Worm (Caenorhabditis elegans) whole organism, midembryonic: ENCODE data around the gene F36D4.6.

Experiments
- T22C8.4 ChIP-seq: fragments of 200-800 bp; sonication (Bioruptor generic); IDR thresholded peaks from 2 replicates; pipeline ENCODE4 v1.3.6; 2022; ENCODE audit warnings: missing genetic modification characterization, missing compliant biosample characterization
- cog-1 ChIP-seq: sonication (generic microtip); optimal IDR thresholded peaks from 2 replicates; lab custom pipeline; 2016; ENCODE audit warnings: missing genetic modification characterization, missing compliant biosample characterization
- flt-1 ChIP-seq: fragments of 200-800 bp; sonication (Bioruptor generic); IDR thresholded peaks from 2 replicates; pipeline ENCODE4 v1.3.6; 2022; ENCODE audit warnings: missing genetic modification characterization, missing compliant biosample characterization
- klf-2 ChIP-seq: fragments of 200-800 bp; sonication (Bioruptor generic); conservative IDR thresholded peaks from 2 replicates; pipeline ENCODE4 v1.3.6; 2022; ENCODE audit warnings: missing genetic modification reagents, missing genetic modification characterization, missing compliant biosample characterization
- med-1 ChIP-seq: sonication (generic microtip); optimal IDR thresholded peaks from 2 replicates; lab custom pipeline; 2017; ENCODE audit warnings: missing genetic modification characterization, mild to moderate bottlenecking, missing compliant biosample characterization, antibody characterized with exemption, missing genetic modification reagents; ENCODE audit not compliant: insufficient read depth
- ref-1 ChIP-seq: fragments of 200-800 bp; sonication (Bioruptor generic); conservative IDR thresholded peaks from 2 replicates; pipeline ENCODE4 v1.3.6; 2022; ENCODE audit warnings: missing genetic modification reagents, missing genetic modification characterization, missing compliant biosample characterization
- tab-1 ChIP-seq: fragments of 200-800 bp; sonication (Bioruptor generic); IDR thresholded peaks from 2 replicates; pipeline ENCODE4 v1.3.6; 2022; ENCODE audit warnings: missing genetic modification characterization, missing compliant biosample characterization
- ztf-23 ChIP-seq: fragments of 200-800 bp; sonication (Bioruptor generic); IDR thresholded peaks from 2 replicates; pipeline ENCODE4 v1.3.6; 2022; ENCODE audit warnings: missing genetic modification reagents, missing genetic modification characterization, missing compliant biosample characterization
- ztf-29 ChIP-seq: fragments of 200-800 bp; sonication (Bioruptor generic); IDR thresholded peaks from 2 replicates; pipeline ENCODE4 v1.3.6; 2022; ENCODE audit warnings: missing genetic modification reagents, missing genetic modification characterization, missing compliant biosample characterization

The F36D4.6 gene

DNA sequence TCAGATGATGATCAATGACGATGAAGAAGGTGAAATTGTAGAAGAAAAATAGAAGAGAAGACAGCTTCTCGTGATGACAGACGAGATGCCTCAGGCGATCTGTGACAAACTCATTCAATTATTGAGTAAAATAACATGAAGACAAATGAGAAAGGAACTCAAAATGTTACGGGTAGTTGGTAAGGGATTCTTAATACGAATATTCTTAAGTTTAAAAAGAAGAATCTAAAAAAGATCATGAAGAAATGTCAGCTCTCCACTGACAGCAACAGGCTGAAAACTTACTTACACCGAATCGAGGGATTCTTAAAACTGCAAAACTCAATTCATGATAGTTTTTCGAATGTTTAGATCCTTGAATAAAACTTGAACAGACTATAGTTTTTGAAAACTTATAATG is 12.5 kb downstream of the F36D4.6 start, which contains the start of gene F36D4.4:
TSS of gene F36D4.4 (minus strand) at position 101 of the 400 bp plus-strand sequence.
- TF ChIP-seq ztf-29 (GFP tag; lab: Robert Waterston, UW) (no peak), cog-1 (no peak), flt-1 (GFP tag; lab: Robert Waterston, UW) (no peak), med-1 (no peak), T22C8.4 (no peak), klf-2 (GFP tag; lab: Robert Waterston, UW) (no peak), tab-1 (GFP tag; lab: Robert Waterston, UW) (no peak), ztf-23 (no peak), ref-1 (GFP tag; lab: Robert Waterston, UW) (no peak)

ce11 chrV:9408869-9409268 is 18.1 kb downstream of the F36D4.6 start:
- TF ChIP-seq cog-1 = no peak
- TF ChIP-seq ztf-29 (GFP tag; lab: Robert Waterston, UW) = no peak
- no peak for TF ChIP-seq klf-2 (GFP tag; lab: Robert Waterston, UW)

DNA sequence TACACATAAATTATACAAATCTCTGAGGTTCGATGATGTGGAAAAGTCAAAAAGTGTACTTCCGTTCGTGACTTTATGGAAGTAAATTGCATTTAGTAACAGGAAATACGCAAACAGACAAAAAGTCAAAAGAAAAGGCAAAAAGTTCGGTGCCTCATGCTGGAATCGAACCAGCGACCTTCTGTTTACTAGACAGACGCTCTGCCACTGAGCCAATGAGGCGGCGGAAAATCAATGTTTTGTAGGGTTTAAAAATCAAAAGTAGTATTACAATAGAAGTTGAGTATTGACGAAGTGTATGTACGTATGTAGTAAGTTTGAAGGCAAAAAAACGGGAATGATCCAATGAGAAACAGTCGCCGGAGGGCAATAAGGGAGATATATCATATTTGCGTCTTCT is 20.1 kb downstream of the F36D4.6 start:
- TF ChIP-seq flt-1 (GFP tag; lab: Robert Waterston, UW) (no peak), tab-1 (GFP tag; lab: Robert Waterston, UW) (no peak), T22C8.4 (no peak), ref-1 (GFP tag; lab: Robert Waterston, UW) (no peak), med-1 (no peak), cog-1 (no peak), ztf-29 (GFP tag; lab: Robert Waterston, UW) (no peak), ztf-23 (no peak), klf-2 (GFP tag; lab: Robert Waterston, UW) (no peak)

DNA sequence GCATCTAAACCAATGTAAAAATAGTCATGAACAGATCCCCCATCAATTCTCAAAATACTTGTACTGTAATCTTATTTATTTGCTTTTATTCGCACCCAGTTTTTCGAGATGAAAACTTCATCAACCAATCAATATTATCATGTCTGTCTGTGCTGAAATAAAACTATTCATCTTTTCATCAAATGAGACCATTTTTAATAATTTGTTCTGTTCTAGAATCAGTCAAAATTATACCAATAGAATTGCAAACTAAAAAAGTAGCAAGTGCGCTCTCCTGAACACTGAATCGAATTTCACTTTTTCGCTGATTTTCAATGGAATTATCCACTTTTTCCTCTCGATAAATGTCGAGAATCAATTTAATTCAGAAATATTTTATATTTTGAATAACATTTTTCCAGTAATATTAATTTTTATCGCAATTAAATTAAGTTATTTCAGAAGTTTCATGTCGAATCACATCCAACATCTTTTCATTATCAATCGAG is 27.0 kb downstream of the F36D4.6 start, which contains the start of gene trpp-4:
TSS of gene trpp-4 (plus strand) at position 442 of the 488 bp plus-strand sequence.
- no peak for TF ChIP-seq ztf-23
- TF ChIP-seq tab-1 (GFP tag; lab: Robert Waterston, UW) = no peak
- TF ChIP-seq med-1 = no peak
- TF ChIP-seq cog-1 = no peak
- no peak for TF ChIP-seq flt-1 (GFP tag; lab: Robert Waterston, UW)
- TF ChIP-seq klf-2 (GFP tag; lab: Robert Waterston, UW) = no peak
- TF ChIP-seq T22C8.4 = no peak
- no peak for TF ChIP-seq ref-1 (GFP tag; lab: Robert Waterston, UW)
- no peak for TF ChIP-seq ztf-29 (GFP tag; lab: Robert Waterston, UW)

DNA sequence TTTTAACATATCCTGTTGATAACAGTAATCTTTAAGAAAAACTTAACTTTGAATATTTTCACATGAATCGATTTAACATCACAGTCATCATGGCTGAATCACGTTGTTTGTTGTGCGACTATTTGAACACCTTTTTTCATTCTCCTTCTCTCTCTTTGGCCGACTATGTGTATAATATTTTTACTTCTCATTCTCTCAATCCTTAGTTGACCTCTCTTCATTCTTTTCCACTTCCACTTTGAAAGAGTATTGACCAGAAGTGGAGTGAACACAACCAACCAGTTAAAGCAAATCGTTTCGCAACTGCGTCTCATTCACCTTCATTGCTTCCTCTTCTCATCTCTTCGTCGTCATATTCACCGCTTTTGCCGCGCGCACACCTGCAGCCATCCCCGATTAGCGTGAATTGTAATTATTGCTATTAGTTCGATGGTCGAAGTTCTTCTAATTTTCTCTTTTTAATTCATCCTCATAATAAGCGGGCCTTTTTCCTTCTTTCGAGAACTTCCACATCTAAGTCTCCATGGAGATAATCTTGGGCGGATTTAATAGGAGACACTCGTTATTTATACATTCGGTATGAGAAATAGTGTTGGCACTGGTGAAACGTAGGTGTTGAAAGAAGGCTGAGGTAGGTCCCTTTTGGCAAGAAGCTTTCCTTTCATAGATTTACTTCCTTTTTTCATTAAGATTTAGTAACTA is 31.9 kb downstream of the F36D4.6 start:
- no peak for TF ChIP-seq med-1
- no peak for TF ChIP-seq ref-1 (GFP tag; lab: Robert Waterston, UW)
- TF ChIP-seq tab-1 (GFP tag; lab: Robert Waterston, UW) = no peak
- no peak for TF ChIP-seq ztf-29 (GFP tag; lab: Robert Waterston, UW)
- TF ChIP-seq T22C8.4 = no peak
- no peak for TF ChIP-seq flt-1 (GFP tag; lab: Robert Waterston, UW)
- TF ChIP-seq ztf-23 = no peak
- TF ChIP-seq cog-1 = no peak
- TF ChIP-seq klf-2 (GFP tag; lab: Robert Waterston, UW) = no peak

ce11 chrV:9391959-9392358 is 35.0 kb downstream of the F36D4.6 start:
- TF ChIP-seq tab-1 (GFP tag; lab: Robert Waterston, UW) = no peak

- TF ChIP-seq T22C8.4 (no peak), ref-1 (GFP tag; lab: Robert Waterston, UW) (no peak)
Observed at ce11 chrV:9386143-9386542, 40.8 kb downstream of the F36D4.6 start, which contains the start of gene hum-2. Gene hum-2, plus strand, starts transcription at chrV:9386175.

DNA sequence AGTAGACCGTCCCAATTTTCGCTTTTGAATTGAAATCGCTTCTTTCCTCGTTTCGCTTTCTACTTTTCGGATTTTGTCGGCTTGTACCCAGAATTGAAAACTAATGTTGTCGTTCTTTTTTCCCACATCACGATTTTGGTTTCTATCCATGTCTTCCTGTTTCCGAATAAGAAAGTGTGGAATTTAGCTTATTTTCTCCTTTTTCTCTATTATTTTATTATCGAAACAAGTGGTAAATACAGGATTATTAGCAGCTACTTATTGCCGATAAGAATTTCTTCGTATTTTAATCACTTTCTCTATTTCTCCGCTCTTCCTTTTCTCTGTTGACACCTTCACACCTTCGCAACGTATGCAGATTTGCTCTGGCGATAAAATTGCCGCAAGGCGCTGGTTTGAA is 42.0 kb downstream of the F36D4.6 start:
- TF ChIP-seq T22C8.4 (no peak), ztf-23 (no peak), med-1 (no peak), flt-1 (GFP tag; lab: Robert Waterston, UW) (no peak), cog-1 (no peak), klf-2 (GFP tag; lab: Robert Waterston, UW) (no peak), ref-1 (GFP tag; lab: Robert Waterston, UW) (no peak)

DNA sequence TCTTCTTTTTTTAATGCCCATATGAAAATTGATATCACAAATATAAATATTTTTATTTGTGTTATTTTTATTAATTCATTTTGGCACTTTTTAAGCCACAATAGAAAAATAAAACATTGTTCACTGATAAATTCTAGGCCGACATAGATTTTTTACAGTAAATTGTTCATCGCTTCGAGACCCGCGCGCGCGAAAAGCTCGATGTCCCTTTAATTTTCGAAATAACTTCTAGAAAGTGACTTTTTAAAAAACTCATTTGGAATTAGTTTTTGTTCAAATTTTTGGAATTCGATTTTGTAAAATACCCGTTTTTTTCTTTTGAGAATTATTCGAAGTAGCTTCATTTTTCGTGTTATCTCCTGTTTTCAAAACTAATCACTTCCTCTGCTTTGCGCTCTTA is 42.6 kb downstream of the F36D4.6 start:
- no peak for TF ChIP-seq klf-2 (GFP tag; lab: Robert Waterston, UW)
- no peak for TF ChIP-seq med-1
- no peak for TF ChIP-seq flt-1 (GFP tag; lab: Robert Waterston, UW)
- TF ChIP-seq ref-1 (GFP tag; lab: Robert Waterston, UW) = no peak
- no peak for TF ChIP-seq T22C8.4
- TF ChIP-seq ztf-29 (GFP tag; lab: Robert Waterston, UW) = no peak
- no peak for TF ChIP-seq ztf-23
- TF ChIP-seq cog-1 = no peak
- no peak for TF ChIP-seq tab-1 (GFP tag; lab: Robert Waterston, UW)

DNA sequence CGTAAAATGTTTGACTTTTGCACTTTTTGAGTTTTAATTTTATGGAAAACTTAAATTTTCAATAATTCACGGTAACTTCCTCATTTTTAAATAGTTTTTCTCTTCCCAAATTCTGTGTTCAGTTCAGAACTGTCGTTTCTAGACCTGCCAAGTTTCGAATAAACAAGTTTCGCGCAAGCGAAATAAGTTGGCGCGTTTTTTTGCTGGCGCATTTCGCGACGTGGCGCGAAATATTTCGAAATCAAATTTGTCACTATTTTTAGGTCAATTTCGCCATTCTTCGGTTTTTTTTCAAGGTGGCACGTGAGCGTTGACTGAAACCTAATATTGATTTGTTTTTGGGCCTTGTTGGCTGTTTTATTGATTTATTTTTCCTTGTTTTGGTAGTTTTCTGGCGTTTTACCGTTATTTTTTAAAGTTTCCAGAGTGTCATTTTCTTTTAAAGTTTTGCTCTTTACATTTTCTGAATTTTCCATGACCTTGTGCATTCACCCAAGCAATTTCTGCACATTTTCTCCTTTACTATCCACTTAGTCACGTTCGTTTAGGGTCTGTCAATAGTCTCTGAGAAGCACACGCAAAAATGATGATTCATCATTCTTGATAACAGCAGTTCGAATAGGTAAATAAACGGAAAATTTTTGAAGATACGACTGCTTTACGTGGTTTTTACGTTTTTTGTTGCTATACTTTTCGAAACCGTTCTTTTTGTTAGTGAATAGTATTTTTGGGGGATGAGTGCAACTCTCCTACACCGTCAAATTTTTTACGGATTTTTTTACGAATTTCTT is 44.2 kb downstream of the F36D4.6 start:
- TF ChIP-seq klf-2 (GFP tag; lab: Robert Waterston, UW) (no peak), tab-1 (GFP tag; lab: Robert Waterston, UW) (no peak), T22C8.4 (peak; percentile 49; the same call in 1 of the 2 replicates), cog-1 (no peak)
